Worm (Caenorhabditis elegans): ENCODE results near the gene C18G1.1.

DNA sequence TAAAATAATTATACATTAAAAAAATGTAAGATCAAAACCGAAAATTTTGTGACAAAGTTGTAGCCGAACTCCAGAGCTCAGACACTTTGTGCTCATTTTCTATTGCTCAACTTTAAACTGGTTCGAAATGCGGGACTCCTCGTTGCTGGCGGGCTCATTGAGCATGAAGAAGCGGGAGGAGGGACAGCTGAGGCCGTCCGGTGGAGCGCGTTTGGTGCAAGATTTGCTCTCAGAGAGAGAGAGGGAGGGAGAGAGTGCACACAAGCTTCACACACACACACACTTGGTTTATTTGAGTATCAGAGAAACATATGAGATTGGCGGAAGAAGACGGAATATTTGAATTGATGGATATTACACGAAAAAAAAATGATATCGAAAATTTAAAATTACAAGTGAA lies 32.9 kb downstream of the C18G1.1 start:
- TF ChIP-seq nhr-77 (tag; optimal IDR thresholded peaks at IDR 0.05): no peak
- TF ChIP-seq sea-2 (GFP tag; optimal IDR thresholded peaks at IDR 0.05): no peak
- no peak for TF ChIP-seq ztf-4 (tag; optimal IDR thresholded peaks at IDR 0.05)
